Fruit fly (Drosophila melanogaster) whole organism, embryonic: ENCODE measurements around the gene EloB.

Source experiments
- Asciz ChIP-seq: fragments of 200-800 bp; sonication (Bioruptor generic); optimal IDR thresholded peaks from 2 replicates; lab custom pipeline; 2017; ENCODE audit warnings: missing biosample characterization, mild to moderate bottlenecking, missing genetic modification characterization, missing genetic modification reagents
- Atf6 ChIP-seq: fragments of 200-800 bp; sonication (Bioruptor generic); IDR thresholded peaks from 2 replicates; pipeline ENCODE4 v1.3.6; 2022; ENCODE audit warnings: missing biosample characterization, missing genetic modification characterization
- B-H2 ChIP-seq: fragments of 200-800 bp; sonication (Bioruptor generic); optimal IDR thresholded peaks from 2 replicates; lab custom pipeline; 2018; ENCODE audit warnings: missing biosample characterization, mild to moderate bottlenecking, missing genetic modification characterization
- C15 ChIP-seq: fragments of 200-800 bp; sonication (Bioruptor generic); IDR thresholded peaks from 3 replicates; pipeline ENCODE4 v1.3.6; 2022; ENCODE audit warnings: missing biosample characterization, missing genetic modification characterization
- CG10654 ChIP-seq: fragments of 200-800 bp; sonication (Bioruptor generic); optimal IDR thresholded peaks from 2 replicates; lab custom pipeline; 2016; ENCODE audit warnings: missing biosample characterization, missing genetic modification characterization
- CG12236 ChIP-seq: fragments of 200-800 bp; sonication (Bioruptor generic); optimal IDR thresholded peaks from 2 replicates; lab custom pipeline; 2016; ENCODE audit warnings: missing biosample characterization, missing genetic modification characterization
- CG13624 ChIP-seq: fragments of 200-800 bp; sonication (Bioruptor generic); optimal IDR thresholded peaks from 2 replicates; lab custom pipeline; 2016; ENCODE audit warnings: missing biosample characterization, missing genetic modification characterization
- CG14014 ChIP-seq: fragments of 200-800 bp; sonication (Bioruptor generic); IDR thresholded peaks from 2 replicates; pipeline ENCODE4 v1.3.6; 2022; ENCODE audit warnings: missing biosample characterization, missing genetic modification characterization
- CG14667 ChIP-seq: fragments of 200-800 bp; sonication (Bioruptor generic); IDR thresholded peaks from 2 replicates; pipeline ENCODE4 v1.3.6; 2022; ENCODE audit warnings: missing biosample characterization, missing genetic modification characterization
- CG15269 ChIP-seq: fragments of 200-800 bp; sonication (Bioruptor generic); optimal IDR thresholded peaks from 2 replicates; lab custom pipeline; 2018; ENCODE audit warnings: missing biosample characterization, mild to moderate bottlenecking, missing genetic modification characterization, moderate library complexity
- CG15696 ChIP-seq: fragments of 200-800 bp; sonication (Bioruptor generic); optimal IDR thresholded peaks from 2 replicates; lab custom pipeline; 2019; ENCODE audit warnings: missing biosample characterization, mild to moderate bottlenecking, missing genetic modification characterization, moderate library complexity
- CG17802 ChIP-seq: fragments of 200-800 bp; sonication (Bioruptor generic); optimal IDR thresholded peaks from 2 replicates; lab custom pipeline; 2018; ENCODE audit warnings: missing biosample characterization, mild to moderate bottlenecking, missing genetic modification characterization, moderate library complexity
- CG18011 ChIP-seq: fragments of 200-800 bp; sonication (Bioruptor generic); optimal IDR thresholded peaks from 2 replicates; lab custom pipeline; 2017; ENCODE audit warnings: missing biosample characterization, missing genetic modification characterization, mild to moderate bottlenecking, moderate library complexity, missing genotype
- CG18262 ChIP-seq: fragments of 200-800 bp; optimal IDR thresholded peaks from 3 replicates; lab custom pipeline; 2019; ENCODE audit warnings: missing biosample characterization, mild to moderate bottlenecking, missing genetic modification characterization, moderate library complexity
- CG2202 ChIP-seq: fragments of 200-800 bp; sonication (Bioruptor generic); optimal IDR thresholded peaks from 2 replicates; lab custom pipeline; 2018; ENCODE audit warnings: missing biosample characterization, mild to moderate bottlenecking, missing genetic modification characterization
- CG3065 ChIP-seq: fragments of 200-800 bp; sonication (Bioruptor generic); optimal IDR thresholded peaks from 2 replicates; lab custom pipeline; 2016; ENCODE audit warnings: missing biosample characterization, missing genetic modification characterization
- CG31365 ChIP-seq: fragments of 200-800 bp; sonication (Bioruptor generic); optimal IDR thresholded peaks from 2 replicates; lab custom pipeline; 2018; ENCODE audit warnings: missing biosample characterization, mild to moderate bottlenecking, missing genetic modification characterization
- CG31441 ChIP-seq: fragments of 200-800 bp; sonication (Bioruptor generic); IDR thresholded peaks from 2 replicates; pipeline ENCODE4 v1.3.6; 2022; ENCODE audit warnings: missing biosample characterization, missing genetic modification characterization
- CG3163 ChIP-seq: fragments of 200-800 bp; sonication (Bioruptor generic); optimal IDR thresholded peaks from 3 replicates; lab custom pipeline; 2016; ENCODE audit warnings: missing biosample characterization, missing genetic modification characterization
- CG34224 ChIP-seq: fragments of 200-800 bp; sonication (Bioruptor generic); IDR thresholded peaks from 3 replicates; pipeline ENCODE4 v1.3.6; 2022; ENCODE audit warnings: missing biosample characterization, missing genetic modification characterization; ENCODE audit not compliant: partially characterized antibody
- CG4820 ChIP-seq: fragments of 200-800 bp; sonication (Bioruptor generic); optimal IDR thresholded peaks from 3 replicates; lab custom pipeline; 2016; ENCODE audit warnings: missing biosample characterization, missing genetic modification characterization
- CG8388 ChIP-seq: fragments of 200-800 bp; sonication (Bioruptor generic); optimal IDR thresholded peaks from 2 replicates; lab custom pipeline; 2019; ENCODE audit warnings: missing biosample characterization, mild to moderate bottlenecking, missing genetic modification characterization, moderate library complexity
- CG9727 ChIP-seq: fragments of 200-800 bp; sonication (Bioruptor generic); optimal IDR thresholded peaks from 3 replicates; lab custom pipeline; 2017; ENCODE audit warnings: missing biosample characterization, mild to moderate bottlenecking, missing genetic modification characterization
- Camta ChIP-seq: fragments of 200-800 bp; sonication (Bioruptor generic); optimal IDR thresholded peaks from 2 replicates; lab custom pipeline; 2016; ENCODE audit warnings: missing biosample characterization, missing genetic modification characterization
- GATAe ChIP-seq: fragments of 200-800 bp; sonication (Bioruptor generic); conservative IDR thresholded peaks from 2 replicates; pipeline ENCODE4 v1.3.6; 2022; ENCODE audit warnings: missing biosample characterization, missing genetic modification characterization
- H15 ChIP-seq: fragments of 200-800 bp; sonication (Bioruptor generic); IDR thresholded peaks from 3 replicates; pipeline ENCODE4 v1.3.6; 2022; ENCODE audit warnings: missing biosample characterization, missing genetic modification characterization
- HLHmδ ChIP-seq: fragments of 200-800 bp; sonication (Bioruptor generic); optimal IDR thresholded peaks from 2 replicates; lab custom pipeline; 2018; ENCODE audit warnings: missing biosample characterization, mild to moderate bottlenecking, missing genetic modification characterization, moderate library complexity
- HmgD ChIP-seq: fragments of 200-800 bp; sonication (Bioruptor generic); optimal IDR thresholded peaks from 3 replicates; lab custom pipeline; 2016; ENCODE audit warnings: missing biosample characterization, missing genetic modification characterization
- Hr3 ChIP-seq: fragments of 200-800 bp; sonication (Bioruptor generic); optimal IDR thresholded peaks from 3 replicates; lab custom pipeline; 2016; ENCODE audit warnings: missing biosample characterization, missing genetic modification characterization
- Hsf ChIP-seq: fragments of 200-800 bp; sonication (Bioruptor generic); optimal IDR thresholded peaks from 3 replicates; lab custom pipeline; 2016; ENCODE audit warnings: missing biosample characterization, missing genetic modification characterization
- MTF-1 ChIP-seq: fragments of 200-800 bp; sonication (Bioruptor generic); optimal IDR thresholded peaks from 2 replicates; lab custom pipeline; 2018; ENCODE audit warnings: missing biosample characterization, mild to moderate bottlenecking, missing genetic modification characterization, borderline replicate concordance
- Myb ChIP-seq: fragments of 200-800 bp; sonication (Bioruptor generic); optimal IDR thresholded peaks from 2 replicates; lab custom pipeline; 2016; ENCODE audit warnings: missing biosample characterization, missing genetic modification characterization
- NFAT ChIP-seq: fragments of 200-800 bp; sonication (Bioruptor generic); IDR thresholded peaks from 2 replicates; pipeline ENCODE4 v1.3.6; 2022; ENCODE audit warnings: missing biosample characterization, missing genetic modification characterization
- Pdp1 ChIP-seq, 2 experiments: fragments of 200-800 bp; sonication (Bioruptor generic); optimal IDR thresholded peaks; 3 replicates each; lab custom pipeline; 2016; ENCODE audit warnings: missing biosample characterization in 2 of 2, missing genetic modification characterization in 2 of 2, mild to moderate bottlenecking in 1 of 2, moderate library complexity in 1 of 2
- Vsx1 ChIP-seq: fragments of 200-800 bp; sonication (Bioruptor generic); optimal IDR thresholded peaks from 2 replicates; lab custom pipeline; 2017; ENCODE audit warnings: missing biosample characterization, mild to moderate bottlenecking, missing genetic modification characterization, missing genetic modification reagents
- aop ChIP-seq: fragments of 200-800 bp; sonication (Bioruptor generic); IDR thresholded peaks from 2 replicates; pipeline ENCODE4 v1.3.6; 2022; ENCODE audit warnings: missing biosample characterization, missing genetic modification characterization
- az2 ChIP-seq: fragments of 200-800 bp; sonication (Bioruptor generic); optimal IDR thresholded peaks from 3 replicates; lab custom pipeline; 2016; ENCODE audit warnings: missing biosample characterization, missing genetic modification characterization
- exex ChIP-seq: fragments of 200-800 bp; sonication (Bioruptor generic); optimal IDR thresholded peaks from 4 replicates; lab custom pipeline; 2018; ENCODE audit warnings: missing biosample characterization, mild to moderate bottlenecking, missing genetic modification characterization, moderate library complexity
- fd3F ChIP-seq: fragments of 200-800 bp; sonication (Bioruptor generic); optimal IDR thresholded peaks from 2 replicates; lab custom pipeline; 2018; ENCODE audit warnings: missing biosample characterization, mild to moderate bottlenecking, missing genetic modification characterization, moderate library complexity
- fu2 ChIP-seq: fragments of 200-800 bp; sonication (Bioruptor generic); optimal IDR thresholded peaks from 2 replicates; lab custom pipeline; 2016; ENCODE audit warnings: missing biosample characterization, missing genetic modification characterization
- gcm ChIP-seq: fragments of 200-800 bp; sonication (Bioruptor generic); optimal IDR thresholded peaks from 2 replicates; lab custom pipeline; 2019; ENCODE audit warnings: missing biosample characterization, mild to moderate bottlenecking, missing genetic modification characterization, moderate library complexity
- jigr1 ChIP-seq: fragments of 200-800 bp; sonication (Bioruptor generic); IDR thresholded peaks from 3 replicates; pipeline ENCODE4 v1.3.6; 2022; ENCODE audit warnings: missing biosample characterization, missing genetic modification characterization
- peb ChIP-seq: fragments of 200-800 bp; sonication (Bioruptor generic); IDR thresholded peaks from 2 replicates; pipeline ENCODE4 v1.3.6; 2022; ENCODE audit warnings: missing biosample characterization, missing genetic modification characterization
- sd ChIP-seq: fragments of 200-800 bp; sonication (Bioruptor generic); optimal IDR thresholded peaks from 3 replicates; lab custom pipeline; 2018; ENCODE audit warnings: missing biosample characterization, mild to moderate bottlenecking, missing genetic modification characterization, moderate library complexity
- slp2 ChIP-seq: fragments of 200-800 bp; sonication (Bioruptor generic); optimal IDR thresholded peaks from 2 replicates; lab custom pipeline; 2016; ENCODE audit warnings: missing biosample characterization, missing genetic modification characterization
- trh ChIP-seq: fragments of 200-800 bp; sonication (Bioruptor generic); optimal IDR thresholded peaks from 2 replicates; lab custom pipeline; 2016; ENCODE audit warnings: missing biosample characterization, missing genetic modification characterization
- zen ChIP-seq: fragments of 200-800 bp; sonication (Bioruptor generic); optimal IDR thresholded peaks from 3 replicates; lab custom pipeline; 2018; ENCODE audit warnings: missing biosample characterization, mild to moderate bottlenecking, missing genetic modification characterization, moderate library complexity
- zf30C ChIP-seq: fragments of 200-800 bp; sonication (Bioruptor generic); optimal IDR thresholded peaks from 3 replicates; lab custom pipeline; 2018; ENCODE audit warnings: missing biosample characterization, mild to moderate bottlenecking, missing genetic modification characterization

Gene EloB

dm6 chr3R:20594194-20595144, 14.8 kb upstream of the EloB start (continued):
- TF ChIP-seq peb (GFP tag; lab: Robert Waterston, UW) (peak; percentile 70; the same call in 1 of the 2 replicates), GATAe (GFP tag; lab: Robert Waterston, UW) (no peak; the same call in 1 of the 2 replicates), CG31365 (no peak), CG18011 (GFP tag; lab: Kevin White, UChicago) (peak; percentile 47), CG9727 (GFP tag; lab: Kevin White, UChicago) (peak; percentile 97), CG2202 (tag; lab: Kevin White, UChicago) (peak; percentile 81), Pdp1 (GFP tag; optimal IDR thresholded peaks at IDR 0.05; lab: Kevin White, UChicago) (peak in 1 of 2 experiments; percentile 13), slp2 (GFP tag; lab: Kevin White, UChicago) (no peak), CG15269 (tag; lab: Kevin White, UChicago) (peak; percentile 89), CG10654 (GFP tag; lab: Kevin White, UChicago) (peak; percentile 81), HLHmδ (GFP tag; lab: Kevin White, UChicago) (peak; percentile 78), CG3163 (GFP tag; lab: Kevin White, UChicago) (no peak), MTF-1 (GFP tag; lab: Kevin White, UChicago) (peak; percentile 45), Vsx1 (GFP tag; lab: Kevin White, UChicago) (peak; percentile 73), gcm (GFP tag; lab: Kevin White, UChicago) (peak; percentile 96), CG14014 (GFP tag; lab: Robert Waterston, UW) (peak; percentile 68), CG18262 (peak; percentile 98), fu2 (GFP tag; lab: Kevin White, UChicago) (no peak), zen (tag; lab: Kevin White, UChicago) (peak; percentile 94), CG4820 (GFP tag; lab: Kevin White, UChicago) (peak; percentile 86), CG13624 (no peak), jigr1 (GFP tag; lab: Robert Waterston, UW) (peak; percentile 59; the same call in 1 of the 3 replicates), CG14667 (GFP tag; lab: Robert Waterston, UW) (peak; percentile 79), B-H2 (no peak), sd (tag; lab: Kevin White, UChicago) (peak; percentile 59), Hr3 (GFP tag; lab: Kevin White, UChicago) (peak; percentile 85), NFAT (GFP tag; lab: Robert Waterston, UW) (0 out of 2 replicates have a peak, but pooled peaks have one; percentile 8), CG3065 (GFP tag; lab: Kevin White, UChicago) (peak; percentile 45), CG15696 (tag; lab: Kevin White, UChicago) (peak; percentile 96), HmgD (GFP tag; lab: Kevin White, UChicago) (no peak), trh (GFP tag; lab: Kevin White, UChicago) (peak; percentile 70), aop (GFP tag; lab: Robert Waterston, UW) (no peak), Asciz (GFP tag; lab: Kevin White, UChicago) (peak; percentile 88), CG34224 (GFP tag; lab: Robert Waterston, UW) (no peak), Camta (GFP tag; lab: Kevin White, UChicago) (no peak), C15 (GFP tag; lab: Robert Waterston, UW) (no peak), fd3F (peak; percentile 72), Myb (GFP tag; lab: Kevin White, UChicago) (no peak), Atf6 (GFP tag; lab: Robert Waterston, UW) (peak; percentile 28; the same call in 1 of the 2 replicates), CG31441 (GFP tag; lab: Robert Waterston, UW) (peak; percentile 95), exex (peak; percentile 17), Hsf (GFP tag; lab: Kevin White, UChicago) (peak; percentile 25), CG8388 (GFP tag; lab: Kevin White, UChicago) (peak; percentile 96), H15 (GFP tag; lab: Robert Waterston, UW) (peak; percentile 77; the same call in 2 of the 3 replicates), CG12236 (GFP tag; lab: Kevin White, UChicago) (no peak), az2 (GFP tag; lab: Kevin White, UChicago) (peak; percentile 84), CG17802 (tag; lab: Kevin White, UChicago) (peak; percentile 47), zf30C (GFP tag; lab: Kevin White, UChicago) (peak; percentile 93)
